Worm (Caenorhabditis elegans) whole organism, midembryonic: ENCODE data around the gene ptr-20.

ENCODE experiments used
- T22C8.4 ChIP-seq: fragments of 200-800 bp; sonication (Bioruptor generic); IDR thresholded peaks from 2 replicates; pipeline ENCODE4 v1.3.6; 2022; ENCODE audit warnings: missing genetic modification characterization, missing compliant biosample characterization
- klf-2 ChIP-seq: fragments of 200-800 bp; sonication (Bioruptor generic); conservative IDR thresholded peaks from 2 replicates; pipeline ENCODE4 v1.3.6; 2022; ENCODE audit warnings: missing genetic modification reagents, missing genetic modification characterization, missing compliant biosample characterization
- ref-1 ChIP-seq: fragments of 200-800 bp; sonication (Bioruptor generic); conservative IDR thresholded peaks from 2 replicates; pipeline ENCODE4 v1.3.6; 2022; ENCODE audit warnings: missing genetic modification reagents, missing genetic modification characterization, missing compliant biosample characterization
- tab-1 ChIP-seq: fragments of 200-800 bp; sonication (Bioruptor generic); IDR thresholded peaks from 2 replicates; pipeline ENCODE4 v1.3.6; 2022; ENCODE audit warnings: missing genetic modification characterization, missing compliant biosample characterization
- ztf-23 ChIP-seq: fragments of 200-800 bp; sonication (Bioruptor generic); IDR thresholded peaks from 2 replicates; pipeline ENCODE4 v1.3.6; 2022; ENCODE audit warnings: missing genetic modification reagents, missing genetic modification characterization, missing compliant biosample characterization

- no peak for TF ChIP-seq ref-1 (GFP tag; lab: Robert Waterston, UW)
- TF ChIP-seq tab-1 (GFP tag; lab: Robert Waterston, UW): no peak
- TF ChIP-seq T22C8.4 (GFP tag; lab: Robert Waterston, UW): no peak
- no peak for TF ChIP-seq ztf-23 (GFP tag; lab: Robert Waterston, UW)
- TF ChIP-seq klf-2 (GFP tag; lab: Robert Waterston, UW): no peak
These were observed 48.1 kb upstream of the ptr-20 start, which contains the start of gene Y53F4B.39 for ce11 chrII:15109844-15110243.
